Fruit fly (Drosophila melanogaster) whole organism, embryonic: ENCODE measurements around the gene CG33502.

Source experiments
- Abd-B ChIP-seq: fragments of 200-800 bp; sonication (Bioruptor generic); optimal IDR thresholded peaks from 2 replicates; lab custom pipeline; 2018; ENCODE audit warnings: missing biosample characterization, mild to moderate bottlenecking, missing genetic modification characterization, moderate library complexity
- Asciz ChIP-seq: fragments of 200-800 bp; sonication (Bioruptor generic); optimal IDR thresholded peaks from 2 replicates; lab custom pipeline; 2017; ENCODE audit warnings: missing biosample characterization, mild to moderate bottlenecking, missing genetic modification characterization, missing genetic modification reagents
- Bgb ChIP-seq: fragments of 200-800 bp; sonication (Bioruptor generic); IDR thresholded peaks from 2 replicates; pipeline ENCODE4 v1.3.6; 2022; ENCODE audit warnings: missing biosample characterization, missing genetic modification characterization; ENCODE audit not compliant: partially characterized antibody
- Blimp-1 ChIP-seq: fragments of 200-800 bp; sonication (Bioruptor generic); optimal IDR thresholded peaks from 3 replicates; lab custom pipeline; 2018; ENCODE audit warnings: missing biosample characterization, missing genetic modification characterization, mild to moderate bottlenecking, moderate library complexity, missing genetic modification reagents
- CG10979 ChIP-seq: fragments of 200-800 bp; sonication (Bioruptor generic); optimal IDR thresholded peaks from 2 replicates; lab custom pipeline; 2018; ENCODE audit warnings: missing biosample characterization, mild to moderate bottlenecking, missing genetic modification characterization, moderate library complexity
- CG13296 ChIP-seq: fragments of 200-800 bp; sonication (Bioruptor generic); optimal IDR thresholded peaks from 3 replicates; lab custom pipeline; 2018; ENCODE audit warnings: missing biosample characterization, mild to moderate bottlenecking, missing genetic modification characterization
- CG13894 ChIP-seq: fragments of 200-800 bp; sonication (Bioruptor generic); optimal IDR thresholded peaks from 3 replicates; lab custom pipeline; 2018; ENCODE audit warnings: missing biosample characterization, mild to moderate bottlenecking, missing genetic modification characterization, moderate library complexity
- CG15479 ChIP-seq: fragments of 200-800 bp; sonication (Bioruptor generic); optimal IDR thresholded peaks from 3 replicates; lab custom pipeline; 2019; ENCODE audit warnings: missing biosample characterization, mild to moderate bottlenecking, missing genetic modification characterization, moderate library complexity
- CG17186 ChIP-seq: fragments of 200-800 bp; sonication (Bioruptor generic); optimal IDR thresholded peaks from 3 replicates; lab custom pipeline; 2017; ENCODE audit warnings: missing biosample characterization, missing genetic modification reagents, missing genetic modification characterization
- CG17328 ChIP-seq: fragments of 200-800 bp; sonication (Bioruptor generic); IDR thresholded peaks from 2 replicates; pipeline ENCODE4 v1.3.6; 2022; ENCODE audit warnings: missing biosample characterization, missing genetic modification characterization
- CG17359 ChIP-seq: fragments of 200-800 bp; sonication (Bioruptor generic); optimal IDR thresholded peaks from 3 replicates; lab custom pipeline; 2018; ENCODE audit warnings: missing biosample characterization, mild to moderate bottlenecking, missing genetic modification characterization, moderate library complexity
- CG2120 ChIP-seq: fragments of 200-800 bp; sonication (Bioruptor generic); optimal IDR thresholded peaks from 3 replicates; lab custom pipeline; 2016; ENCODE audit warnings: missing biosample characterization, missing genetic modification characterization
- CG2202 ChIP-seq: fragments of 200-800 bp; sonication (Bioruptor generic); optimal IDR thresholded peaks from 2 replicates; lab custom pipeline; 2018; ENCODE audit warnings: missing biosample characterization, mild to moderate bottlenecking, missing genetic modification characterization
- CG2712 ChIP-seq: fragments of 200-800 bp; optimal IDR thresholded peaks from 3 replicates; lab custom pipeline; 2019; ENCODE audit warnings: missing biosample characterization, mild to moderate bottlenecking, missing genetic modification characterization, moderate library complexity
- CG2875 ChIP-seq: fragments of 200-800 bp; sonication (Bioruptor generic); optimal IDR thresholded peaks from 2 replicates; lab custom pipeline; 2017; ENCODE audit warnings: missing biosample characterization, mild to moderate bottlenecking, missing genetic modification characterization, missing genetic modification reagents
- CG32767 ChIP-seq: fragments of 200-800 bp; sonication (Bioruptor generic); IDR thresholded peaks from 2 replicates; pipeline ENCODE4 v1.3.6; 2022; ENCODE audit warnings: missing biosample characterization, missing genetic modification characterization
- CG3726 ChIP-seq: fragments of 200-800 bp; sonication (Bioruptor generic); IDR thresholded peaks from 3 replicates; pipeline ENCODE4, ENCODE4 v1.3.6; 2022; ENCODE audit warnings: missing biosample characterization, missing genetic modification characterization
- CG4282 ChIP-seq: fragments of 200-800 bp; sonication (Bioruptor generic); optimal IDR thresholded peaks from 2 replicates; lab custom pipeline; 2016; ENCODE audit warnings: missing biosample characterization, missing genetic modification characterization
- CG6654 ChIP-seq: fragments of 200-800 bp; sonication (Bioruptor generic); optimal IDR thresholded peaks from 2 replicates; lab custom pipeline; 2017; ENCODE audit warnings: missing biosample characterization, mild to moderate bottlenecking, missing genetic modification characterization
- CG7357 ChIP-seq: fragments of 200-800 bp; sonication (Bioruptor generic); IDR thresholded peaks from 3 replicates; pipeline ENCODE4 v1.3.6; 2022; ENCODE audit warnings: missing biosample characterization, missing genetic modification characterization
- CG7556 ChIP-seq: fragments of 200-800 bp; sonication (Bioruptor generic); optimal IDR thresholded peaks from 2 replicates; lab custom pipeline; 2017; ENCODE audit warnings: missing biosample characterization, mild to moderate bottlenecking, missing genetic modification characterization
- CG7987 ChIP-seq: fragments of 200-800 bp; sonication (Bioruptor generic); optimal IDR thresholded peaks from 2 replicates; lab custom pipeline; 2018; ENCODE audit warnings: missing biosample characterization, mild to moderate bottlenecking, missing genetic modification characterization, moderate library complexity
- CHES-1-like ChIP-seq: fragments of 200-800 bp; sonication (Bioruptor generic); optimal IDR thresholded peaks from 2 replicates; lab custom pipeline; 2016; ENCODE audit warnings: missing biosample characterization, missing genetic modification characterization
- Fer3 ChIP-seq: fragments of 200-800 bp; sonication (Bioruptor generic); optimal IDR thresholded peaks from 2 replicates; lab custom pipeline; 2018; ENCODE audit warnings: missing biosample characterization, mild to moderate bottlenecking, missing genetic modification characterization, moderate library complexity
- H2.0 ChIP-seq: fragments of 200-800 bp; sonication (Bioruptor generic); IDR thresholded peaks from 2 replicates; pipeline ENCODE4 v1.3.6; 2022; ENCODE audit warnings: missing biosample characterization, missing genetic modification characterization
- HLH3B ChIP-seq: fragments of 200-800 bp; sonication (Bioruptor generic); IDR thresholded peaks from 2 replicates; pipeline ENCODE4 v1.3.6; 2022; ENCODE audit warnings: missing biosample characterization, missing genetic modification characterization
- Kr ChIP-seq: fragments of 200-800 bp; sonication (Bioruptor generic); optimal IDR thresholded peaks from 2 replicates; lab custom pipeline; 2017; ENCODE audit warnings: missing biosample characterization, mild to moderate bottlenecking, missing genetic modification characterization
- MESR4 ChIP-seq: fragments of 200-800 bp; sonication (Bioruptor generic); optimal IDR thresholded peaks from 2 replicates; lab custom pipeline; 2018; ENCODE audit warnings: missing biosample characterization, mild to moderate bottlenecking, missing genetic modification characterization, moderate library complexity
- Med ChIP-seq: fragments of 200-800 bp; sonication (Bioruptor generic); peaks from one replicate; lab custom pipeline; 2016; ENCODE audit warnings: missing biosample characterization, missing genetic modification characterization, mild to moderate bottlenecking, inconsistent platforms, moderate library complexity
- Opbp ChIP-seq: fragments of 200-800 bp; sonication (Bioruptor generic); IDR thresholded peaks from 3 replicates; pipeline ENCODE4 v1.3.6; 2022; ENCODE audit warnings: missing biosample characterization, missing genetic modification characterization; ENCODE audit not compliant: partially characterized antibody
- Rx ChIP-seq: fragments of 200-800 bp; sonication (Bioruptor generic); IDR thresholded peaks from 2 replicates; pipeline ENCODE4 v1.3.6; 2022; ENCODE audit warnings: missing biosample characterization, missing genetic modification characterization
- Taf1 ChIP-seq: fragments of 200-800 bp; sonication (Bioruptor generic); IDR thresholded peaks from 2 replicates; pipeline ENCODE4 v1.3.6; 2022; ENCODE audit warnings: missing biosample characterization, missing genetic modification characterization
- Xrp1 ChIP-seq: fragments of 200-800 bp; sonication (Bioruptor generic); IDR thresholded peaks from 2 replicates; pipeline ENCODE4 v1.3.6; 2022; ENCODE audit warnings: missing biosample characterization, missing genetic modification characterization
- abd-A ChIP-seq: fragments of 200-800 bp; sonication (Bioruptor generic); optimal IDR thresholded peaks from 3 replicates; lab custom pipeline; 2019; ENCODE audit warnings: missing biosample characterization, mild to moderate bottlenecking, missing genetic modification characterization, moderate library complexity
- bowl ChIP-seq: fragments of 200-800 bp; sonication (Bioruptor generic); IDR thresholded peaks from 2 replicates; pipeline ENCODE4 v1.3.6; 2022; ENCODE audit warnings: missing biosample characterization, missing genetic modification characterization
- bsh ChIP-seq, 2 experiments: fragments of 200-800 bp; sonication (Bioruptor generic); optimal IDR thresholded peaks; 2 replicates each; lab custom pipeline; 2017 to 2018; ENCODE audit warnings: mild to moderate bottlenecking in 2 of 2, missing biosample characterization in 2 of 2, missing genetic modification characterization in 2 of 2, moderate library complexity in 1 of 2
- chn ChIP-seq: fragments of 200-800 bp; sonication (Bioruptor generic); optimal IDR thresholded peaks from 2 replicates; lab custom pipeline; 2016; ENCODE audit warnings: missing biosample characterization, missing genetic modification characterization
- crol ChIP-seq: fragments of 200-800 bp; sonication (Bioruptor generic); IDR thresholded peaks from 2 replicates; pipeline ENCODE4 v1.3.6; 2022; ENCODE audit warnings: missing biosample characterization, missing genetic modification characterization
- dmrt11E ChIP-seq: fragments of 200-800 bp; sonication (Bioruptor generic); optimal IDR thresholded peaks from 3 replicates; lab custom pipeline; 2018; ENCODE audit warnings: missing biosample characterization, mild to moderate bottlenecking, missing genetic modification characterization, moderate library complexity
- fd64A ChIP-seq: fragments of 200-800 bp; sonication (Bioruptor generic); optimal IDR thresholded peaks from 3 replicates; lab custom pipeline; 2018; ENCODE audit warnings: missing biosample characterization, mild to moderate bottlenecking, missing genetic modification characterization
- grau ChIP-seq: fragments of 200-800 bp; optimal IDR thresholded peaks from 3 replicates; lab custom pipeline; 2019; ENCODE audit warnings: missing biosample characterization, mild to moderate bottlenecking, missing genetic modification characterization, moderate library complexity
- pzg ChIP-seq: fragments of 200-800 bp; sonication (Bioruptor generic); optimal IDR thresholded peaks from 3 replicates; lab custom pipeline; 2018; ENCODE audit warnings: missing biosample characterization, mild to moderate bottlenecking, missing genetic modification characterization, moderate library complexity
- ro ChIP-seq: fragments of 200-800 bp; sonication (Bioruptor generic); IDR thresholded peaks from 2 replicates; pipeline ENCODE4 v1.3.6; 2022; ENCODE audit warnings: missing biosample characterization, missing genetic modification characterization
- seq ChIP-seq: fragments of 200-800 bp; sonication (Bioruptor generic); IDR thresholded peaks from 2 replicates; pipeline ENCODE4 v1.3.6; 2022; ENCODE audit warnings: missing biosample characterization, missing genetic modification characterization
- sqz ChIP-seq: fragments of 200-800 bp; sonication (Bioruptor generic); optimal IDR thresholded peaks from 3 replicates; lab custom pipeline; 2018; ENCODE audit warnings: missing biosample characterization, mild to moderate bottlenecking, missing genetic modification characterization
- stc ChIP-seq: fragments of 200-800 bp; sonication (Bioruptor generic); IDR thresholded peaks from 2 replicates; pipeline ENCODE4 v1.3.6; 2022; ENCODE audit warnings: missing biosample characterization, missing genetic modification characterization
- tgo ChIP-seq: fragments of 200-800 bp; sonication (Bioruptor generic); IDR thresholded peaks from 3 replicates; pipeline ENCODE4 v1.3.6; 2022; ENCODE audit warnings: missing biosample characterization, missing genetic modification characterization
- tup ChIP-seq: fragments of 200-800 bp; sonication (Bioruptor generic); optimal IDR thresholded peaks from 2 replicates; lab custom pipeline; 2016; ENCODE audit warnings: missing biosample characterization, mild to moderate bottlenecking, missing genetic modification characterization, moderate library complexity
- unc-4 ChIP-seq: fragments of 200-800 bp; sonication (Bioruptor generic); IDR thresholded peaks from 2 replicates; pipeline ENCODE4 v1.3.6; 2022; ENCODE audit warnings: missing biosample characterization, missing genetic modification characterization; ENCODE audit not compliant: partially characterized antibody

CG33502 gene

dm6 chrX:21629482-21630159 is 18.3 kb upstream of the CG33502 start, which contains the start of gene DIP1 (continued):
- TF ChIP-seq Opbp (no peak), CG4282 (GFP tag; lab: Kevin White, UChicago) (no peak), CG2712 (tag; lab: Kevin White, UChicago) (peak; percentile 72), CG13894 (no peak), bsh (GFP tag; optimal IDR thresholded peaks at IDR 0.05; lab: Kevin White, UChicago) (peak; percentile 56 to 59), CG17359 (tag; lab: Kevin White, UChicago) (peak; percentile 30), Abd-B (GFP tag; lab: Kevin White, UChicago) (no peak), MESR4 (GFP tag; lab: Kevin White, UChicago) (peak; percentile 84), CG6654 (GFP tag; lab: Kevin White, UChicago) (no peak), Med (peak; percentile 81), fd64A (GFP tag; lab: Kevin White, UChicago) (no peak), CG2875 (GFP tag; lab: Kevin White, UChicago) (peak; percentile 17), Fer3 (tag; lab: Kevin White, UChicago) (peak; percentile 11), Bgb (GFP tag; lab: Robert Waterston, UW) (no peak), chn (GFP tag; lab: Kevin White, UChicago) (peak; percentile 30), CG13296 (no peak), H2.0 (no peak), CG7357 (GFP tag; lab: Robert Waterston, UW) (no peak), bowl (GFP tag; lab: Robert Waterston, UW) (no peak), CG2120 (peak; percentile 2), Blimp-1 (GFP tag; lab: Kevin White, UChicago) (peak; percentile 45), CG15479 (GFP tag; lab: Kevin White, UChicago) (no peak), CG3726 (GFP tag; lab: Robert Waterston, UW) (no peak), unc-4 (GFP tag; lab: Robert Waterston, UW) (no peak), CG32767 (GFP tag; lab: Robert Waterston, UW) (0 out of 2 replicates have a peak, but pooled peaks have one; percentile 10), CG7556 (GFP tag; lab: Kevin White, UChicago) (peak; percentile 30), HLH3B (GFP tag; lab: Robert Waterston, UW) (0 out of 2 replicates have a peak, but pooled peaks have one; percentile 4), tgo (GFP tag; lab: Robert Waterston, UW) (no peak), pzg (peak; percentile 9), seq (GFP tag; lab: Robert Waterston, UW) (no peak), stc (GFP tag; lab: Robert Waterston, UW) (no peak), Kr (GFP tag; lab: Kevin White, UChicago) (no peak), CG10979 (tag; lab: Kevin White, UChicago) (peak; percentile 40), tup (GFP tag; lab: Kevin White, UChicago) (no peak), Rx (no peak), dmrt11E (tag; lab: Kevin White, UChicago) (peak; percentile 2), Taf1 (GFP tag; lab: Robert Waterston, UW) (no peak), CG17328 (GFP tag; lab: Robert Waterston, UW) (peak; percentile 58), Xrp1 (GFP tag; lab: Robert Waterston, UW) (peak; percentile 62; the same call in 1 of the 2 replicates), CG2202 (tag; lab: Kevin White, UChicago) (peak; percentile 10), abd-A (tag; lab: Kevin White, UChicago) (no peak), ro (GFP tag; lab: Robert Waterston, UW) (no peak), crol (no peak; the same call in 1 of the 2 replicates), Asciz (GFP tag; lab: Kevin White, UChicago) (peak; percentile 8), CG17186 (GFP tag; lab: Kevin White, UChicago) (no peak), grau (tag; lab: Kevin White, UChicago) (peak; percentile 14), CHES-1-like (GFP tag; lab: Kevin White, UChicago) (peak; percentile 11), CG7987 (GFP tag; lab: Kevin White, UChicago) (no peak), sqz (peak; percentile 51)
